Fruit fly (Drosophila melanogaster) whole organism: Measurements from ENCODE around the gene Ogg1.

Experiments
- CG8478 ChIP-seq: fragments of >200 bp; optimal IDR thresholded peaks from 2 replicates; lab custom pipeline; 2018; ENCODE audit warnings: inconsistent platforms
- Dll ChIP-seq: fragments of >200 bp; optimal IDR thresholded peaks from 2 replicates; lab custom pipeline; 2017
- EcR ChIP-seq, 2 experiments: fragments of >200 bp; optimal IDR thresholded peaks; 2 replicates each; lab custom pipeline; 2017; ENCODE audit warnings: missing biosample characterization in 2 of 2, missing genetic modification characterization in 2 of 2, missing genetic modification reagents in 2 of 2
- pan ChIP-seq: fragments of >200 bp; optimal IDR thresholded peaks from 2 replicates; lab custom pipeline; 2017
- psq ChIP-seq: fragments of >200 bp; optimal IDR thresholded peaks from 2 replicates; lab custom pipeline; 2017
- usp ChIP-seq: fragments of >200 bp; optimal IDR thresholded peaks from 2 replicates; lab custom pipeline; 2017; ENCODE audit warnings: missing biosample characterization, missing genetic modification characterization, mixed read lengths

Gene Ogg1

DNA sequence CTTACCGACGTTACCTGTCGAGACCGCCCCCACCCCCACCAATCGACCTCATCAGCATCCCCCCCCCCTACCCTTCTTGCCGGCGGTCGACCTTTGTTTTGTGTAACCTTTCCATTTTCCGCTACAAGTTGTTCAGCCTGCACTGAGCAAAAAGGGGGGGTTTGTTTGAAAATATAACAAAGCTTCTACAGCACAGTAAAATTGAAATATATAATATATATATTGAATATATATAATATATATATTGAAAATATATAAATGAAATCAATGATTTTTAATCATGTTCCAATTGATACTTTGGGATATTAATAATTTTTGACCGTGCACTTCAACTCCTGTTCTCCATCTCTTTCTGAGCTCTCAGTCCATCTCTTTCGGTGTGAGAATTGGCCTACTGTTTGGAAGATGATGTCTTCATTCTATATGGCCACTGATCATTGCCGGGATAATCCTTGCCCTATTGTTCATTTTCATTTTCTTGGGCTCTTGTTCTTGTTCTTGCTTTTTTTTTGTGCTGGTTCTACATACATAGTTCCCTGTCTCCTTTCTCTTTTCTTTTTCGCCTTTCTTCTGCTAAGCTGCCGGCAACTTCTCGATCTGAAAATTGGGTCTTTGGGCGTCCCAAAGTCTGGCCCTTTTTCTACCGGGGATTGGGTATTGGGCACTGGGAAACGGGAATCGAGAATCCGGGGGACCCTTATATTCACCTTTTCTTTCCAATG, 24.4 kb upstream of the Ogg1 start:
- TF ChIP-seq psq (no peak), usp (no peak), CG8478 (lab: Kevin White, UChicago) (no peak), EcR (GFP tag; optimal IDR thresholded peaks at IDR 0.05; lab: Kevin White, UChicago) (no peak), pan (lab: Kevin White, UChicago) (no peak), Dll (lab: Kevin White, UChicago) (no peak)

DNA sequence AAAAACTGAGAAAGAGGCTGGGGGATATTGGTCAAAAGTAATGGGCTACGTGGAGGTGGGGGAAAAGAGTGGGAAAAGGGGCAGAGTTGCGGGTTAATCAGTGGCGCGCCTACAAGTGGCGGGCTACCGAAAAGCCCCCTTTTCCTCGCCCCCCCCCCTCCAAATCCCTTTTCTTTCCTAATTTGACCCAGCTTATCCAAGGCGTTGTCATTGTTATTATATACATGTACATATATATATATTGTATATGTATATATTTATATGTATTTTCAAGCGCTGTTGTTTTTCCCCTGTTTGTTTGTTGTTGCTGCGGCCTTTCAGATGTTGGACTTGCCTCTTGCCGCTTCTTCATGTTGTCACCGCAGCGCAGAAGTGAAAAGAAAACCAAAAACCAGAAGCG, 23.1 kb upstream of the Ogg1 start:
- TF ChIP-seq Dll (lab: Kevin White, UChicago) (no peak), usp (no peak), EcR (GFP tag; optimal IDR thresholded peaks at IDR 0.05; lab: Kevin White, UChicago) (no peak), psq (no peak), CG8478 (lab: Kevin White, UChicago) (no peak), pan (lab: Kevin White, UChicago) (no peak)

DNA sequence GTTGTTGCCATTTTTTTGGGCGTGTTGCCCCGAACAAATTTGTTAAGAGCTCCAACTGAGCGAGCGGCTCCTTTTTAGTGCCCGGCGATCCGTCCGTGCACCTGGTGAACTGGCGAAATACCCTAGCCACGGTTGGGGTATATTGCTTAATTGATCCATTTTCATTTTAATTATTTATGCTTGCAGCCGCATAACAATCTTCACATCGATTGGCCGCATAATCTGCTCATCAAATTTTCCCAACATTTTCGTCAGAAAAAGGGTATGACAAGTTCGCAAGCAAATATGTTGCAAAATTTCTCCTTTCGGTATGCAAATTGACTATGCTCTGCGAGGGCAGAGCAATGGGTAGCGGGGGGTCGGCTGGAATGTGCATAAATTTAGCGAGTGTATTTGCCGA, 22.4 kb upstream of the Ogg1 start:
- no peak for TF ChIP-seq EcR (GFP tag; optimal IDR thresholded peaks at IDR 0.05; lab: Kevin White, UChicago)
- TF ChIP-seq CG8478 (lab: Kevin White, UChicago), result no peak
- no peak for TF ChIP-seq usp
- no peak for TF ChIP-seq psq
- no peak for TF ChIP-seq Dll (lab: Kevin White, UChicago)
- peak; percentile 11 for TF ChIP-seq pan (lab: Kevin White, UChicago)

DNA sequence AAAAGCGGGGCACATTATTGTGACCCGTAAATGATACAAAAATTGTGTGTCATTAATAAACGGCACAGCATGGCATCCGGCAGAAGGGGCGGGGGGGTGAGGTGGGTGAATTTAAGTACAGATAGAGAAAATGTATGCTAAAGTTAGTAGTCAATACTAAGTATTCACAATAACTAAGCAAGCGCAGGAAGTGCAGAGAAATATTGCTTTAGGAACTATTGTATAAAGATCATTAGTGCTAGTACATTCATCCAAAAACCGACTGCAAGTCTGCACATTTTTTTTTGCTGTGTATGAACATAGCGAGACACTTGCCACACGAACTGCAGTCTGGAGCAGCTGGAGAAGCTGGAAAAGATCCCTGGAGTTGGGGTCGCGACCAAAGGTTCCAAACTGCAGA, 20.7 kb upstream of the Ogg1 start:
- TF ChIP-seq psq (no peak), pan (lab: Kevin White, UChicago) (no peak), usp (no peak), CG8478 (lab: Kevin White, UChicago) (no peak)

dm6 chrX:8671348-8672298, 18.5 kb upstream of the Ogg1 start:
- TF ChIP-seq psq (no peak), EcR (GFP tag; optimal IDR thresholded peaks at IDR 0.05; lab: Kevin White, UChicago) (no peak), CG8478 (lab: Kevin White, UChicago) (no peak), pan (lab: Kevin White, UChicago) (no peak), usp (no peak), Dll (lab: Kevin White, UChicago) (no peak)

DNA sequence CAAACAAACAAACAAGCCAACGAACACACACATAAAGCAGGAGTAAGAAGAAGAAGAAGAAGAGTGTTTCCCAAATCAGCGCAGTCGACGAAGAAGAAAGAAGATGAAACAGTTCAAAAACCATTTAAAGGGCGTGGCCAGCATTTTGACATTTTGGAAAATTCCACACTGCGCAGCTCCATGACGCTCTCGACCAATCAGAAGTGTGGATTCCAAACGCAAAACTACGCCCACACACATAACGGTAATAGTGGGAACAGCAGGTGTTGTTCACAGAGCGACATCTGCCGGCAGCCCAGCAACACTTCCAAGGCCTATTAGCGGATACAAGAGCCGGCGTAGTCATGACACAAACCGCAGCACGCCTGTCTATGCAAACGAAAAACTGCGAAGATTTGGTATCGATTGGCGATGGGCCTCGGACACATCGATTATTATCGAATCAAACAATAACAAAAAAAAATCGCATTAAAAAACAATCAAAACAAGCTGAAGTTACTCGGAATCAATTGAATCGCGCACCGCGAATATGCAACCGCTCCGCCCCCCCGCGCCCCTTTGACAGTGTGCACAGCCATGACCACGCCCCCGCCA, 13.4 kb upstream of the Ogg1 start, which contains the start of gene Rubicon:
Gene Rubicon, plus strand, starts transcription at position 433 of the 594 bp plus-strand sequence.
- TF ChIP-seq usp (no peak), pan (lab: Kevin White, UChicago) (no peak), Dll (lab: Kevin White, UChicago) (no peak), CG8478 (lab: Kevin White, UChicago) (no peak), psq (no peak), EcR (GFP tag; optimal IDR thresholded peaks at IDR 0.05; lab: Kevin White, UChicago) (no peak)

DNA sequence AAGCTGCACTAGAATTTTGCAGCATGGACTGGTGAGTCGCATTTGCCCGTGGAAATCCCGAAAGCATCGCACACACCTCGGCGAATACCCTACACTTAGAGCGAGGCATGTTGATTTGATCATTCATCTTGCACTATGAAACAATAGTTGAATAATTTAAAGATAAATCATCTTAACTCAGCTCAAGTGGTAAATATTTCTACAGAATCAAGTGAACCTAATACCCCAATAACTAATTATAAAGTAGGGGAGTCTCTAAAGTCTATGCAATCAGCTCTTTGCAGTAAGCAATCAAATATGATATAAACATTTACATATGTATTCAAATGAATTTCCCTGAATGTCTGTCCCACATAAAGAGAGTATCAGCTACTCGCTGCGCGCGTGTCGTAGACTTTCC, 12.7 kb upstream of the Ogg1 start:
- no peak for TF ChIP-seq pan (lab: Kevin White, UChicago)
- no peak for TF ChIP-seq usp
- TF ChIP-seq EcR (GFP tag; optimal IDR thresholded peaks at IDR 0.05; lab: Kevin White, UChicago), result no peak
- TF ChIP-seq Dll (lab: Kevin White, UChicago), result no peak
- no peak for TF ChIP-seq psq
- no peak for TF ChIP-seq CG8478 (lab: Kevin White, UChicago)

DNA sequence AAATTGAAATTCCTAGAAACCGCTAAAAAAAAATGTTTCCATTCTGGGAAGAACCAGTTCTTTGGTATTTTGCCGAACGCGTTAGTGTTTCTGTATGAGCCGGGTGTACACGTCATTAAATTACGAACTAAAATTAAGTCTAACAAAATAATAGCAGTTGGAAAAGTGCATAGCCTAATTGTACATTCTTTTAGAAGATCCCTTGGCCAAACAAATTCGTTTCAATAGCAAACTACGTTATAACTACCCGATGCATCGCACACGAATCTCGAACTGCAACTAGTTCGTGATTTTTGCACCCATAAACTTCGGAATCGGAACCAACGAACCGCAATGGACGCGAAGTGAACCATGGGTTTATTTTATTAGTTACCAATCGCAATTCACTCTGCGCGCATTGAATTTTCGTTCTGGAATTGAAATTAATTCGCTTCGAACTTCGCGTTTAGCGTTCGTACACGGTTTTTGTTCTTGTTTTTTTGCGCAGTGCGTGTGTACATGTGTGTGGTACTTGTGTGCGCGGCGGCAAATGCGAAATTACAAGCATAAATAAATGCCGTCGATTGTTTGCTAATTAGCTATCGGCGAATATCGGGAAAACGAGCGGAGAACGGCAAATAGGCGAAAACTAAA, 8.8 kb upstream of the Ogg1 start, which contains the start of gene CAH3:
Gene CAH3, plus strand, starts transcription at position 64 of the 633 bp plus-strand sequence.
- TF ChIP-seq pan (lab: Kevin White, UChicago), result no peak
- no peak for TF ChIP-seq psq
- no peak for TF ChIP-seq CG8478 (lab: Kevin White, UChicago)
- TF ChIP-seq EcR (GFP tag; optimal IDR thresholded peaks at IDR 0.05; lab: Kevin White, UChicago), result no peak
- no peak for TF ChIP-seq Dll (lab: Kevin White, UChicago)
- no peak for TF ChIP-seq usp

- TF ChIP-seq CG8478 (lab: Kevin White, UChicago), result no peak
- no peak for TF ChIP-seq usp
- no peak for TF ChIP-seq EcR (GFP tag; optimal IDR thresholded peaks at IDR 0.05; lab: Kevin White, UChicago)
- no peak for TF ChIP-seq psq
- no peak for TF ChIP-seq Dll (lab: Kevin White, UChicago)
- no peak for TF ChIP-seq pan (lab: Kevin White, UChicago)
These were observed 8.1 kb upstream of the Ogg1 start for dm6 chrX:8681822-8682632.

DNA sequence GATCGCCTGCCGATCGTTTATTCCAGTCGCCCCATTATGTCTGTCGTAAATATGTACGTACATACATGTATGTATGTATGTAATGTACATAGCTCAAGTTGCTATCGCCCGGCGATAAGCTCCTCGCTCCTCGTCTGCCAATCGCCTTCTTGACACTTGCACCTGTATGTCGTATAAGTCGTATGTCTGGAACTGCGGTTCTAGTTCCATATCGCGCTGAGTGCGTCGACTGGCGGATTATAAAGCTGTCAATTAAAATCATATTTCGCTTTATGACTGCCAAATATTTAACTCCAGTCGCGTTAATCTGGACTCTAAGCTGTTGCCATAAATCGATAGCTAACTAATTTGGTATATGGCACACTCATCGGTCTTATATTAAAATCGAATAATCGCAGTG, 4.7 kb upstream of the Ogg1 start:
- TF ChIP-seq CG8478 (lab: Kevin White, UChicago) (no peak), Dll (lab: Kevin White, UChicago) (no peak)

dm6 chrX:8693520-8693919, 3.4 kb downstream of the Ogg1 start, which contains the start of gene CG11294:
CG11294 (minus strand) TSS chrX:8693620.
- TF ChIP-seq usp (no peak), psq (no peak), CG8478 (lab: Kevin White, UChicago) (no peak)
